Worm (Caenorhabditis elegans) whole organism, early embryonic: ENCODE results near the gene nhr-260.

Experiments used
- B0310.2 ChIP-seq: sonication (generic microtip); optimal IDR thresholded peaks from 2 replicates; lab custom pipeline; 2016; ENCODE audit warnings: mild to moderate bottlenecking, missing genetic modification characterization, missing compliant biosample characterization
- F13C5.2 ChIP-seq: sonication (generic microtip); optimal IDR thresholded peaks from 2 replicates; lab custom pipeline; 2017; ENCODE audit warnings: mild to moderate bottlenecking, missing genetic modification characterization, inconsistent platforms, missing compliant biosample characterization
- aly-1 ChIP-seq: sonication (generic microtip); optimal IDR thresholded peaks from 2 replicates; lab custom pipeline; 2016; ENCODE audit warnings: missing genetic modification characterization, missing compliant biosample characterization
- ama-1 ChIP-seq: fragments of 150-350 bp; optimal IDR thresholded peaks from 2 replicates; lab custom pipeline; 2014
- ceh-13 ChIP-seq: fragments of 200-800 bp; sonication (Bioruptor generic); optimal IDR thresholded peaks from 2 replicates; lab custom pipeline; 2018; ENCODE audit warnings: mild to moderate bottlenecking, missing genetic modification characterization, missing compliant biosample characterization
- ceh-36 ChIP-seq: sonication (generic microtip); optimal IDR thresholded peaks from 2 replicates; lab custom pipeline; 2016; ENCODE audit warnings: missing genetic modification characterization, inconsistent platforms, missing compliant biosample characterization
- ets-7 ChIP-seq: sonication (generic microtip); optimal IDR thresholded peaks from 2 replicates; lab custom pipeline; 2016; ENCODE audit warnings: missing genotype, missing genetic modification characterization, missing compliant biosample characterization
- flt-1 ChIP-seq: fragments of 200-800 bp; sonication (Bioruptor generic); IDR thresholded peaks from 2 replicates; pipeline ENCODE4 v1.3.6; 2022; ENCODE audit warnings: missing genetic modification characterization, missing compliant biosample characterization
- hmbx-1 ChIP-seq: sonication (generic microtip); optimal IDR thresholded peaks from 2 replicates; lab custom pipeline; 2016; ENCODE audit warnings: mild to moderate bottlenecking, missing genetic modification characterization, missing compliant biosample characterization
- hmg-4 ChIP-seq: fragments of 200-800 bp; sonication (Bioruptor generic); optimal IDR thresholded peaks from 2 replicates; lab custom pipeline; 2018; ENCODE audit warnings: mild to moderate bottlenecking, missing genetic modification characterization, missing compliant biosample characterization
- hnd-1 ChIP-seq: sonication (generic microtip); optimal IDR thresholded peaks from 2 replicates; lab custom pipeline; 2016; ENCODE audit warnings: missing genetic modification characterization, missing compliant biosample characterization
- pes-1 ChIP-seq: fragments of 200-800 bp; sonication (Bioruptor generic); IDR thresholded peaks from 2 replicates; pipeline ENCODE4 v1.3.6; 2022; ENCODE audit warnings: missing genetic modification reagents, missing genetic modification characterization, missing compliant biosample characterization
- scrt-1 ChIP-seq: fragments of 200-800 bp; sonication (Bioruptor generic); IDR thresholded peaks from 2 replicates; pipeline ENCODE4 v1.3.6; 2022; ENCODE audit warnings: missing genetic modification characterization, missing compliant biosample characterization
- sea-1 ChIP-seq: fragments of 200-800 bp; sonication (Bioruptor generic); conservative IDR thresholded peaks from 2 replicates; pipeline ENCODE4 v1.3.6; 2022; ENCODE audit warnings: missing genetic modification characterization, missing compliant biosample characterization
- tbx-11 ChIP-seq: fragments of 200-800 bp; sonication (Bioruptor generic); IDR thresholded peaks from 2 replicates; pipeline ENCODE4 v1.3.6; 2022; ENCODE audit warnings: missing genetic modification characterization, missing compliant biosample characterization
- tbx-37 ChIP-seq: fragments of 200-800 bp; sonication (Bioruptor generic); conservative IDR thresholded peaks from 2 replicates; pipeline ENCODE4 v1.3.6; 2022; ENCODE audit warnings: missing genetic modification reagents, missing genetic modification characterization, missing compliant biosample characterization
- tra-4 ChIP-seq: sonication (generic microtip); optimal IDR thresholded peaks from 2 replicates; lab custom pipeline; 2017; ENCODE audit warnings: missing genetic modification characterization, missing compliant biosample characterization

Gene nhr-260

ce11 chrV:1480841-1481240 lies 30.6 kb downstream of the nhr-260 start:
- TF ChIP-seq tbx-11 (GFP tag; lab: Robert Waterston, UW), result no peak

- no peak for TF ChIP-seq hnd-1
- TF ChIP-seq flt-1 (GFP tag; lab: Robert Waterston, UW), result no peak
- no peak for TF ChIP-seq hmbx-1 (tag; lab: Kevin White, UChicago)
- TF ChIP-seq hmg-4, result no peak
- no peak for TF ChIP-seq ceh-36 (tag; lab: Kevin White, UChicago)
Observed at ce11 chrV:1476841-1477240, 34.6 kb downstream of the nhr-260 start.

ce11 chrV:1476284-1476792 lies 35.1 kb downstream of the nhr-260 start:
- TF ChIP-seq sea-1 (GFP tag; lab: Robert Waterston, UW) (no peak), hmbx-1 (tag; lab: Kevin White, UChicago) (no peak), tbx-11 (GFP tag; lab: Robert Waterston, UW) (no peak)

DNA sequence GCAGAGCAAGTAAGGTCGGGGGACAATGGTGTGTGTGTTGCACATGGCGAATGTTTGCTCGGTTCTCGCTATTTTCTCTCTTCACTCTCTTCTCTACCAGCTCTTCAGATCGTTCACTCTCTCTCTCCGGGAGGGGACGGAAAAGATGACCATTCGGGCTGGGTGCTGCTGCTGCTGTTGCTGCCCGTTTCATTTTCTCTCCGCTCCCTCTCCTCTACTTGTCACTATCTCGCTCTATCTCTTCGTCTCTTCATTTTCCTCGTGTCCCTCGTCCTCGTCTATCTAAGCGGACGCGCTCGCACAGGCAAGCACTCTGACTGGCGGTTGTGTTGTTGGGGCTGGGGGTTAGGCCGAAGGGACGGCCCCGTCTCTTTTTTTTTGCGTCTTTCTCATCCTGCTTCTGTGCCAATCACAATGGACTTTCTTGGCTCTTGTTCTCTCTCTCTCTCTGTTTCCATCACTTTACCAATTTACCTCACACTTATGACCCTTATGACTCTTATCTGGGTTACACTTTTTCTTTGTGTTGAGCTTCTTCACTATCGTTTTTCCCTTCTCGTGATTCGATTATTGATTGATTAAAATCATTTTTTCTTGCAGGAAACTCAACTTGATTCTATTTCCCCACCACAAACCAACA lies 36.8 kb downstream of the nhr-260 start, which contains the start of the genes F53E2.2 and unc-60:
TSS of gene F53E2.2 (plus strand) at position 601 of the 640 bp plus-strand sequence.
TSS of gene unc-60 (plus strand) at position 601 of the 640 bp plus-strand sequence.
- TF ChIP-seq ceh-13 (GFP tag; lab: Kevin White, UChicago) (no peak), hnd-1 (no peak), ama-1 (no peak), scrt-1 (GFP tag; lab: Robert Waterston, UW) (no peak), hmbx-1 (tag; lab: Kevin White, UChicago) (no peak), ets-7 (tag; lab: Kevin White, UChicago) (peak; percentile 12), sea-1 (GFP tag; lab: Robert Waterston, UW) (no peak), tbx-37 (no peak), ceh-36 (tag; lab: Kevin White, UChicago) (no peak), tbx-11 (GFP tag; lab: Robert Waterston, UW) (no peak), pes-1 (GFP tag; lab: Robert Waterston, UW) (0 out of 2 replicates have a peak, but pooled peaks have one; percentile 19), hmg-4 (peak; percentile 85), tra-4 (tag; lab: Kevin White, UChicago) (no peak), B0310.2 (tag; lab: Kevin White, UChicago) (no peak), F13C5.2 (tag; lab: Kevin White, UChicago) (peak; percentile 29), aly-1 (tag; lab: Kevin White, UChicago) (peak; percentile 66), flt-1 (GFP tag; lab: Robert Waterston, UW) (peak; percentile 46; the same call in 1 of the 2 replicates)

DNA sequence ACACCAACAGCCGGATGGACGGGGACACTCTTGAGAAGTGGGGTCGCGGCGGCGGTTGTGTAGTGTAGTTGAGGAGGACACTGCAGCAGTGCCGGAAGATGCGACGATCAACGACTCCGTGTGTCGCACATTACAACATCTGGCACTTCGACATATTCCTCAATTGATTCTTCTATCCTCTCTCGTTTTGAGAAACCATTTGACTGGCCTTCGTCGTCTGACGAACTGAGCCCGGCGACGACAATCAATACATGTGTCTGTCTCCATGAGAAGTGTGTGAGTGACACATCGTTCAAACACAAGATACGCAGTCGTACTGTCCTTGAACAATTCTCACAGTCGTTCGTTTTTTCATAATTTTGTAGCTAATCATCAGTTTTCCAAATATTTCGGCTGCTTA lies 38.9 kb downstream of the nhr-260 start:
- TF ChIP-seq pes-1 (GFP tag; lab: Robert Waterston, UW) (no peak), hnd-1 (no peak), aly-1 (tag; lab: Kevin White, UChicago) (no peak), hmg-4 (peak; percentile 24), sea-1 (GFP tag; lab: Robert Waterston, UW) (no peak), F13C5.2 (tag; lab: Kevin White, UChicago) (no peak)

- TF ChIP-seq ama-1, result no peak
Observed at ce11 chrV:1471977-1472376, 39.5 kb downstream of the nhr-260 start.

ce11 chrV:1471078-1471969 lies 40.1 kb downstream of the nhr-260 start:
- TF ChIP-seq sea-1 (GFP tag; lab: Robert Waterston, UW) (no peak), hmg-4 (peak; percentile 46), ceh-36 (tag; lab: Kevin White, UChicago) (peak; percentile 6)

DNA sequence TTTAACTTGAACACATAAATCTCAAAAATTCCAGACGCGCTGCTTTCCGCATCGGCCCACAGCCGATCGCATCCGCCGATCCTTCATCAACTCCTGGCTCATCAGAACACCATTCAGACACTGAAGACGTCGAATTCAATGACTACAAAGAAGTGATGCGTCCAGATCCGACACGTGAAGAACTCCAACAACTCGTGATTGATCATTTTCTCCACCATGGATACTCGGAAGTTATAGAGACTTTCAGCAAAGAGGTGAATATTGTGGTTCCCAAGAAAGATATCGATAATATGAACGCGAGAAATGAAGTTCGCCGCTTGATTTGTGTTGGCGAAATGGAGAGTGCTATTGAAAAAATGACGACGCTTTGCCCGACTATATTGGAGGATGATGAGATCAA lies 42.5 kb downstream of the nhr-260 start:
- no peak for TF ChIP-seq sea-1 (GFP tag; lab: Robert Waterston, UW)
- TF ChIP-seq ama-1, result no peak
- TF ChIP-seq aly-1 (tag; lab: Kevin White, UChicago), result no peak
- TF ChIP-seq tbx-11 (GFP tag; lab: Robert Waterston, UW), result no peak
- TF ChIP-seq hnd-1, result no peak
- TF ChIP-seq scrt-1 (GFP tag; lab: Robert Waterston, UW), result no peak
- TF ChIP-seq F13C5.2 (tag; lab: Kevin White, UChicago), result no peak
- no peak for TF ChIP-seq tbx-37
- no peak for TF ChIP-seq ceh-36 (tag; lab: Kevin White, UChicago)

ce11 chrV:1467444-1467843 lies 44.0 kb downstream of the nhr-260 start, which contains the start of gene gid-8:
TSS of gene gid-8 (plus strand) at chrV:1467744.
- TF ChIP-seq aly-1 (tag; lab: Kevin White, UChicago) (no peak), hmg-4 (no peak), hmbx-1 (tag; lab: Kevin White, UChicago) (no peak), tbx-37 (no peak), ama-1 (no peak), ceh-13 (GFP tag; lab: Kevin White, UChicago) (no peak), B0310.2 (tag; lab: Kevin White, UChicago) (no peak), ceh-36 (tag; lab: Kevin White, UChicago) (no peak)
